Worm (Caenorhabditis elegans) whole organism, mixed stage, embryonic: Measurements from ENCODE around the gene srw-19.

Experiments
- M03D4.4 ChIP-seq: sonication (generic microtip); optimal IDR thresholded peaks from 2 replicates; lab custom pipeline; 2017; ENCODE audit warnings: mild to moderate bottlenecking, missing genetic modification characterization, missing compliant biosample characterization
- blmp-1 ChIP-seq: fragments of 150-350 bp; optimal IDR thresholded peaks from 2 replicates; lab custom pipeline; 2014; ENCODE audit warnings: missing biosample characterization, missing genetic modification characterization
- ceh-39 ChIP-seq: fragments of 150-350 bp; optimal IDR thresholded peaks from 2 replicates; lab custom pipeline; 2014; ENCODE audit warnings: missing biosample characterization, missing genetic modification characterization
- ceh-83 ChIP-seq: fragments of 200-800 bp; sonication (Bioruptor generic); optimal IDR thresholded peaks from 2 replicates; lab custom pipeline; 2018; ENCODE audit warnings: mild to moderate bottlenecking, missing genetic modification characterization, missing compliant biosample characterization
- ces-1 ChIP-seq: fragments of 150-350 bp; optimal IDR thresholded peaks from 2 replicates; lab custom pipeline; 2014; ENCODE audit warnings: missing biosample characterization, missing genetic modification reagents, missing genetic modification characterization
- cnd-1 ChIP-seq: fragments of 200-800 bp; sonication (Bioruptor generic); optimal IDR thresholded peaks from 2 replicates; lab custom pipeline; 2018; ENCODE audit warnings: mild to moderate bottlenecking, missing genetic modification characterization, missing compliant biosample characterization
- drap-1 ChIP-seq: fragments of 200-800 bp; sonication (Bioruptor generic); optimal IDR thresholded peaks from 3 replicates; lab custom pipeline; 2018; ENCODE audit warnings: mild to moderate bottlenecking, missing genetic modification characterization, missing compliant biosample characterization
- elt-1 ChIP-seq: sonication (generic microtip); optimal IDR thresholded peaks from 2 replicates; lab custom pipeline; 2017; ENCODE audit warnings: missing genetic modification characterization, mild to moderate bottlenecking, missing compliant biosample characterization, antibody characterized with exemption, moderate library complexity, borderline replicate concordance; ENCODE audit not compliant: insufficient read depth
- elt-3 ChIP-seq: fragments of 150-350 bp; optimal IDR thresholded peaks from 2 replicates; lab custom pipeline; 2014; ENCODE audit warnings: missing biosample characterization, missing genetic modification characterization
- flh-1 ChIP-seq: fragments of 200-800 bp; sonication (Bioruptor generic); optimal IDR thresholded peaks from 2 replicates; lab custom pipeline; 2018; ENCODE audit warnings: mild to moderate bottlenecking, missing genetic modification characterization, moderate library complexity, missing compliant biosample characterization
- ham-2 ChIP-seq: fragments of 200-800 bp; sonication (Bioruptor generic); optimal IDR thresholded peaks from 2 replicates; lab custom pipeline; 2018; ENCODE audit warnings: mild to moderate bottlenecking, missing genetic modification characterization, missing compliant biosample characterization
- hlh-1 ChIP-seq: fragments of 150-350 bp; optimal IDR thresholded peaks from 2 replicates; lab custom pipeline; 2014; ENCODE audit warnings: missing biosample characterization, missing genetic modification reagents, missing genetic modification characterization
- lin-13 ChIP-seq: fragments of 150-350 bp; optimal IDR thresholded peaks from 2 replicates; lab custom pipeline; 2014; ENCODE audit warnings: missing biosample characterization, missing genetic modification characterization
- lin-32 ChIP-seq: fragments of 200-800 bp; sonication (Bioruptor generic); optimal IDR thresholded peaks from 2 replicates; lab custom pipeline; 2018; ENCODE audit warnings: mild to moderate bottlenecking, missing genetic modification characterization, missing compliant biosample characterization
- lsy-2 ChIP-seq: fragments of 150-350 bp; optimal IDR thresholded peaks from 2 replicates; lab custom pipeline; 2014; ENCODE audit warnings: missing biosample characterization, missing genetic modification characterization
- mab-5 ChIP-seq: fragments of 150-350 bp; optimal IDR thresholded peaks from 2 replicates; lab custom pipeline; 2014; ENCODE audit warnings: missing biosample characterization, missing genetic modification characterization
- mep-1 ChIP-seq: fragments of 150-350 bp; optimal IDR thresholded peaks from 2 replicates; lab custom pipeline; 2017; ENCODE audit warnings: missing biosample characterization, missing genetic modification reagents, missing genetic modification characterization, inconsistent platforms
- mls-2 ChIP-seq: sonication (generic microtip); optimal IDR thresholded peaks from 2 replicates; lab custom pipeline; 2016; ENCODE audit warnings: mild to moderate bottlenecking, missing genetic modification characterization, moderate library complexity, missing compliant biosample characterization
- nhr-12 ChIP-seq: fragments of 150-350 bp; optimal IDR thresholded peaks from 2 replicates; lab custom pipeline; 2014; ENCODE audit warnings: missing biosample characterization, missing genetic modification characterization
- nhr-2 ChIP-seq: fragments of 150-350 bp; optimal IDR thresholded peaks from 2 replicates; lab custom pipeline; 2014; ENCODE audit warnings: missing biosample characterization, missing genetic modification characterization
- nhr-237 ChIP-seq: fragments of 150-350 bp; optimal IDR thresholded peaks from 2 replicates; lab custom pipeline; 2014; ENCODE audit warnings: missing biosample characterization, missing genetic modification characterization
- nhr-28 ChIP-seq: fragments of 150-350 bp; optimal IDR thresholded peaks from 2 replicates; lab custom pipeline; 2014; ENCODE audit warnings: missing biosample characterization, missing genetic modification characterization
- nhr-76 ChIP-seq: sonication (generic microtip); optimal IDR thresholded peaks from 2 replicates; lab custom pipeline; 2017; ENCODE audit warnings: missing biosample characterization, missing genetic modification characterization
- pha-4 ChIP-seq: fragments of 150-350 bp; optimal IDR thresholded peaks from 2 replicates; lab custom pipeline; 2018; ENCODE audit warnings: missing biosample characterization, missing genetic modification reagents, missing genetic modification characterization
- sem-2 ChIP-seq: fragments of 200-800 bp; sonication (Bioruptor generic); optimal IDR thresholded peaks from 2 replicates; lab custom pipeline; 2018; ENCODE audit warnings: mild to moderate bottlenecking, missing genetic modification characterization, missing compliant biosample characterization
- snpc-4 ChIP-seq: fragments of 150-350 bp; optimal IDR thresholded peaks from 2 replicates; lab custom pipeline; 2014; ENCODE audit warnings: missing biosample characterization, missing genetic modification characterization
- sptf-1 ChIP-seq: sonication (generic microtip); optimal IDR thresholded peaks from 2 replicates; lab custom pipeline; 2017; ENCODE audit warnings: mild to moderate bottlenecking, missing genetic modification characterization, moderate library complexity, missing compliant biosample characterization
- tbx-8 ChIP-seq: fragments of 200-800 bp; sonication (Bioruptor generic); optimal IDR thresholded peaks from 2 replicates; lab custom pipeline; 2018; ENCODE audit warnings: mild to moderate bottlenecking, missing genetic modification characterization, moderate library complexity, missing compliant biosample characterization
- unc-120 ChIP-seq: sonication (generic microtip); optimal IDR thresholded peaks from 2 replicates; lab custom pipeline; 2017; ENCODE audit warnings: missing genetic modification characterization, missing compliant biosample characterization; ENCODE audit not compliant: poor library complexity, severe bottlenecking
- unc-62 ChIP-seq: fragments of 150-350 bp; optimal IDR thresholded peaks from 2 replicates; lab custom pipeline; 2014; ENCODE audit warnings: missing biosample characterization, missing genetic modification reagents, missing genetic modification characterization
- zip-8 ChIP-seq: fragments of 150-350 bp; optimal IDR thresholded peaks from 2 replicates; lab custom pipeline; 2014; ENCODE audit warnings: missing biosample characterization, missing genetic modification characterization
- ztf-11 ChIP-seq: fragments of 150-350 bp; optimal IDR thresholded peaks from 2 replicates; lab custom pipeline; 2014; ENCODE audit warnings: missing biosample characterization, missing genetic modification characterization

srw-19 gene

DNA sequence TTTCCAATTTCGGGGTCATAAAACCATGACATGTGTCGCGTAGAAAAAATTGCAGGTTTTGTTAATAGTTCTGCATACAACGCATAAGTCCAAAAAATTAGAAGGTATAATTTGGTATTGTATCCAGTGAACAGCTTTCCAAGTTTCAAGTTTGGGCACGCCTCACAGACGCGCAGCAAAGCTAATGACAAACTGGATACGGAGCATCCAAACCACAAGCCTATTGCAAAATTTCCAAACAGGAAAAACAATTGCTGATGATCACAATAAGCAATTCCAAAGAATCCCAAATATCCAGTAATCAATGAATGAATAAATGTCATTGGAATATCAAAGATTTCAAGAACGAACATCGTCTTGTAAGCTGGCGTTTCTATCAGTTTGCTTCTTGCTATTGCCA, 32.4 kb upstream of the srw-19 start:
- TF ChIP-seq nhr-2 (no peak), mab-5 (no peak), nhr-237 (tag; lab: Kevin White, UChicago) (no peak), flh-1 (no peak), hlh-1 (tag; lab: Kevin White, UChicago) (no peak), lin-32 (GFP tag; lab: Kevin White, UChicago) (no peak), zip-8 (tag; lab: Kevin White, UChicago) (no peak), nhr-12 (tag; lab: Kevin White, UChicago) (no peak), pha-4 (no peak), drap-1 (no peak), unc-120 (tag; lab: Kevin White, UChicago) (no peak)

DNA sequence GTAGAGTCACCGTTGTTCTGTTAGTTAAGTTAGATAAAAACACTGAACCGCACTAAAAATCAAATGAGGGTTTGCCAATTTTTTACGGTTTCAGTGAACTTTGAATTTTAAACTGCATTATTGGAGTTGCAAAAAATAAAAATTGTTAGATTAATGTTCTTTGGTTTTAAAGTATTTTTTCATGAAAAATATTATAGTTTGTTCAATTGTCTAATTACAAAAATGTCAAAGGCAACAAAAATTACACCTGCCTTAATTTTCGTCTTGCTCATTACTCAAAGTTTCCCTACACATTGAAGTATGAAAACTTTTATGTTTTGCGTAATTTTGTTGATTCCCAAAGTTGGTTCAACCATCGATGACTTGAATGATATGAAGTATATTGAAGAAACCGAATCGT, 29.6 kb upstream of the srw-19 start, which contains the start of gene irld-62:
TSS of gene irld-62 (plus strand) at position 301 of the 400 bp plus-strand sequence.
- TF ChIP-seq lin-32 (GFP tag; lab: Kevin White, UChicago) (no peak), cnd-1 (no peak), nhr-28 (tag; lab: Kevin White, UChicago) (no peak), ceh-83 (no peak), M03D4.4 (tag; lab: Kevin White, UChicago) (no peak), zip-8 (tag; lab: Kevin White, UChicago) (no peak), flh-1 (no peak), nhr-2 (no peak), lin-13 (no peak), mls-2 (no peak), ham-2 (no peak), ces-1 (no peak)

- TF ChIP-seq mep-1 (no peak), pha-4 (no peak), nhr-76 (tag; lab: Kevin White, UChicago) (no peak), ztf-11 (tag; lab: Kevin White, UChicago) (no peak), lsy-2 (tag; lab: Kevin White, UChicago) (no peak), M03D4.4 (tag; lab: Kevin White, UChicago) (no peak), nhr-28 (tag; lab: Kevin White, UChicago) (no peak), nhr-2 (no peak), mab-5 (no peak), hlh-1 (tag; lab: Kevin White, UChicago) (no peak), lin-32 (GFP tag; lab: Kevin White, UChicago) (no peak), tbx-8 (GFP tag; lab: Kevin White, UChicago) (no peak), zip-8 (tag; lab: Kevin White, UChicago) (no peak), lin-13 (no peak), nhr-12 (tag; lab: Kevin White, UChicago) (no peak), drap-1 (no peak), ceh-39 (no peak), snpc-4 (tag; lab: Kevin White, UChicago) (no peak), blmp-1 (no peak)
Measured at ce11 chrV:15309011-15309410, 27.8 kb upstream of the srw-19 start, which contains the start of gene srz-10. Gene srz-10 (minus strand): TSS chrV:15309098.

ce11 chrV:15306745-15307144, 25.6 kb upstream of the srw-19 start, which contains the start of gene T26H8.4:
Gene T26H8.4 (minus strand): TSS chrV:15306845.
- TF ChIP-seq nhr-2 (no peak), cnd-1 (no peak), elt-3 (tag; lab: Kevin White, UChicago) (no peak), drap-1 (no peak), ceh-83 (no peak), blmp-1 (no peak), snpc-4 (tag; lab: Kevin White, UChicago) (no peak), lsy-2 (tag; lab: Kevin White, UChicago) (no peak), zip-8 (tag; lab: Kevin White, UChicago) (no peak), nhr-76 (tag; lab: Kevin White, UChicago) (no peak), lin-32 (GFP tag; lab: Kevin White, UChicago) (no peak), mls-2 (no peak)

ce11 chrV:15305502-15305901, 24.3 kb upstream of the srw-19 start, which contains the start of gene T26H8.5:
Gene T26H8.5 (minus strand): TSS chrV:15305602.
- TF ChIP-seq tbx-8 (GFP tag; lab: Kevin White, UChicago), result no peak
- no peak for TF ChIP-seq ces-1
- no peak for TF ChIP-seq mab-5
- TF ChIP-seq M03D4.4 (tag; lab: Kevin White, UChicago), result no peak
- TF ChIP-seq lin-32 (GFP tag; lab: Kevin White, UChicago), result no peak
- TF ChIP-seq cnd-1, result no peak
- no peak for TF ChIP-seq nhr-76 (tag; lab: Kevin White, UChicago)
- no peak for TF ChIP-seq sptf-1 (tag; lab: Kevin White, UChicago)
- no peak for TF ChIP-seq nhr-2
- TF ChIP-seq blmp-1, result no peak
- TF ChIP-seq unc-62 (GFP tag; lab: Kevin White, UChicago), result no peak

- TF ChIP-seq blmp-1 (no peak), ceh-39 (no peak), elt-1 (tag; lab: Kevin White, UChicago) (no peak), unc-120 (tag; lab: Kevin White, UChicago) (no peak), ztf-11 (tag; lab: Kevin White, UChicago) (no peak), sem-2 (GFP tag; lab: Kevin White, UChicago) (no peak), mab-5 (no peak)
Measured at ce11 chrV:15303625-15304024, 22.4 kb upstream of the srw-19 start, which contains the start of gene srx-48. Gene srx-48 (minus strand): TSS chrV:15303725.
